Worm (Caenorhabditis elegans) whole organism, L2 larva: ENCODE measurements around the gene sma-2.

Source experiments
- aly-2 ChIP-seq: fragments of 150-350 bp; optimal IDR thresholded peaks from 2 replicates; lab custom pipeline; 2014; ENCODE audit warnings: missing biosample characterization, missing genetic modification characterization
- ceh-16 ChIP-seq: fragments of 150-350 bp; optimal IDR thresholded peaks from 2 replicates; lab custom pipeline; 2014; ENCODE audit warnings: missing biosample characterization, missing genetic modification characterization
- gmeb-1 ChIP-seq: fragments of 150-350 bp; optimal IDR thresholded peaks from 2 replicates; lab custom pipeline; 2014; ENCODE audit warnings: missing biosample characterization, missing genetic modification characterization
- mab-5 ChIP-seq: fragments of 150-350 bp; optimal IDR thresholded peaks from 2 replicates; lab custom pipeline; 2014; ENCODE audit warnings: missing biosample characterization, missing genetic modification characterization
- nhr-11 ChIP-seq: fragments of 150-350 bp; optimal IDR thresholded peaks from 2 replicates; lab custom pipeline; 2014; ENCODE audit warnings: missing biosample characterization, missing genetic modification characterization
- nhr-23 ChIP-seq: fragments of 150-350 bp; optimal IDR thresholded peaks from 2 replicates; lab custom pipeline; 2014; ENCODE audit warnings: missing biosample characterization, missing genetic modification reagents, missing genetic modification characterization
- nhr-237 ChIP-seq: fragments of 150-350 bp; optimal IDR thresholded peaks from 2 replicates; lab custom pipeline; 2014; ENCODE audit warnings: missing biosample characterization, missing genetic modification characterization
- sma-3 ChIP-seq: sonication (generic microtip); optimal IDR thresholded peaks from 2 replicates; lab custom pipeline; 2016; ENCODE audit warnings: missing genetic modification reagents, missing genetic modification characterization, missing compliant biosample characterization
- snpc-4 ChIP-seq: fragments of 150-350 bp; optimal IDR thresholded peaks from 2 replicates; lab custom pipeline; 2014; ENCODE audit warnings: missing biosample characterization, missing genetic modification characterization

The sma-2 gene

DNA sequence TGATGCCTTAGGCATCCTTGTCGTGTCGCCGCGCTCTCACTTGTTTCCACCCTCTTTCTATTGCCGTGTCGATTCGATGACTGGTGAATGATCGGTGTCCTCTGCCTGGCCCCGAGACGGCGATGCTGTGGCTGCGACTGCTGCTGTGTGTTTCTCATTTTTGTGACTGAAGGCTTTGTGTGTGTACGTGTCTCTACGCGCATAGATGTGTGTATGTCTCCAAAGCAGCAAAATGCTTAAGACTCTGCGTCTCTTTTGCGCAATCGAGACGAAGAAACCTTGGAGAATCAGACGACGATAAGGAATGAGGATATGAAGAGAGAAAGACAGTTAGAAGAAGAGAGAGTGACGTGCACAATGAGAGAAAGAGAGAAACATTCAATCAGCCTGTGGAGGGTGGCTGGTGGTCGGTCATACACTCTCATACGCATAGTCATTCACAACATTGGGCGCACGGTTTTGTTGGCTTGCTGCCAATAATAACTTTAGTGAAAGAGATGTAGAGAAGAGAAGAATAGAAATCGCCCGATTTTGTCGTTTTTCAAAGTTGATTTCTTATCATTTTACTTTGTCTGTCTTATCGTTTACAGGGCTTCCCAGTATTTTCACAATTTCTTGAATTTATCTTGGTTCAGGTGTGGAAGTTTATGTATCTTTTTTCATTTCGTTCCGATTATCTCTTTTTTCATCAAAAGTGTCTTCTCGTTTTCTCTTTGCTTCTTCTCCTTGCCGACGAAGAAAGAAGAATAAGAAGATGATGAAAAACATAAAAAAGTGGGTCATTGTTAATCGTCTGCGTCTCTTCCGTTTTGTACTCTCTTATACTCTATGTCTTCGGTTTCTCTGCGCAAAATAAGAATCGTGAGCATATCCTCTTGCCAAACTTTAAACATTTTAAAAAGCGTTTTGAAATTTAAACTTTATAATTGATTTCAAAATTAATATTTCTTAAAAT, 52.7 kb downstream of the sma-2 start (continued):
- TF ChIP-seq nhr-11 (tag; lab: Kevin White, UChicago) (no peak), ceh-16 (tag; lab: Kevin White, UChicago) (peak; percentile 90), gmeb-1 (tag; lab: Kevin White, UChicago) (peak; percentile 81), nhr-237 (peak; percentile 80), snpc-4 (tag; lab: Kevin White, UChicago) (peak; percentile 85)

DNA sequence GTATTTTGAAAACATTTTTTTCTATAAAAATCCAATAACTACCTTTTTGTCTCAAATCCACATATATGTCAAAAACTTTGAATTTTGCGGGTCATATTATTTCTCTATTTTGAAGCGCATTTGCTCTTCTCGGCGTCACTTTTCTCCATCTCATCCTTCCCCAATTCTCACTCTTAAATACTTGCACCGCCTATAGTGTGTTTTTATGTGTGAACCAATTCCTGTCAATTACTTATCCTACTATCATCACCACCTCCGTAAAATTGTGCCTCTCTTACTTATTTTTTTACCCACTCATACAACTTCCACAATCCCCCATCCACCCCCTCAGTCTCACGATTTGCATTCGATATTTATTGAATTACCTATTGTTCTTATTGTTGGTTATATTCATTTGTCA, 56.3 kb downstream of the sma-2 start:
- TF ChIP-seq aly-2 (no peak), sma-3 (no peak), nhr-23 (no peak), mab-5 (no peak)
